Fruit fly (Drosophila melanogaster) S2 (cell line): ENCODE results near the gene CG7326.

Experiments
- CG8478 ChIP-seq: fragments of >200 bp; optimal IDR thresholded peaks from 2 replicates; lab custom pipeline; 2018
- CTCF ChIP-seq, 2 experiments: fragments of >200 bp; optimal IDR thresholded peaks; 2 replicates each; lab custom pipeline; 2018

CG7326 gene

DNA sequence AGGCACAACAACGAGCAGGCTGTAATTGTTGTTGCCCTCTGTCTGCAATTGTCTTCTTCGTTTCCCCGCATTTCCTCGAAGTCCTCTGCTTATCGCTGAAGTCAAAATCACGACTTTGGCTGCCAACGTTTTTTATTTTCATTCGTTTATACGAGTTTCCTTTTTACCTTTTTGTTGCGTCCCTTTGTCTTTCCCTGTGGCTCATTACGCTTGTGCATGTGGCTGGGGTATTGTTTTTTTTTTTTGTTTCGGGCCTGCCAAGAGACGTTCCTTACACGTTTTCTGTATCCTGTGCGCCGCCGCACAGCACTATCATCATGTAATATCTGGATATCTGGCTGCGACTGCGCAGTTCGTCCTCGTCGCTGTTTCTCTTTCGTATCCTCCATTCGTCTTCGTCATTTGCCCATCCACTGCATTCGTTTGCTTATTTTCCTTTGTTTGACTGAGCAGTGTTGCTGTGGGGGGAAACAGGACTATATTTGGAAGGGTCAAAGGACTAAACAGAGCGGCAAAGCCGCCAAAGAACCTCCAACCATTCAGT lies 2.8 kb upstream of the CG7326 start:
- no peak for TF ChIP-seq CTCF (optimal IDR thresholded peaks at IDR 0.05; lab: Kevin White, UChicago)
- no peak for TF ChIP-seq CG8478 (lab: Kevin White, UChicago)

DNA sequence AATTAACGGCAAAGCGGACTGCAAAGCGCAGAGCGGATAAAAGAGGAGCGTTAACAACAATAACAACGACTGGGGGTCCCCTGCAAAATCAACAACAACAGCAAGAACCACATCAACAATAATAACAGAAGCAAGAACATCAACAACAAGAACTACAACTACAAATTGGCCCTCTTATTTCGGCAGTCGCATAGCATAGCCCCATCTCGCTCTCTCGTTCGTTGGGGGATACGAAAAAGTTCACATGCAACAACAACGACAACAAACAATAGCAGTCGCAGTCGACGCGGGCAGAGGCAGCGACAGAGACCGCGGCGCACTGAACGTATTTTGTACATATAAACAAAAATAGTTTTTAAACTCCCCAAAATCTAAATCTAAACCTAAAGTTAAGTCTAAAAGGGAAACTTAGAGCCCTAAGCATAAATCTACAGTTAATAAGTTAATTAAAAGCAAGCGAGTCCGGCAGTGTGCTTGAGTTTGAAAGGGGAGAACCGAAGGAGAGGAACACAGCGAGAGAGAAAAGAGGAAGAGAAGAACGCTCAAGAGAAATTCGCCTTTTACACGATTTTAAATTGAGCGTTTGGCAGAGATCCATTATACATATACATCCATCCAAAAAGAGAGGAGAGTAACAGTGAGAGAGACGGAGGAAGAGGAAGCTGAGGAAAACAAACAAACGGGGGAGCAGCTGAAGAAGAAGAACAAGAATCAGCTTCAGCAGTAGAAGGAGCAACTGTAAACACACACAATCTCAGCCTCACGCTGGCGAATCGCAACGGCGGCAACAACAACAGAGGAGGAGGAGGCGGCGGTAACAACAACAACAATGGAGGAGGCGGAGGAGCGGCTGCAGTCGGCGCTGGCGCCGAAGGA lies 1.1 kb upstream of the CG7326 start:
- TF ChIP-seq CTCF (optimal IDR thresholded peaks at IDR 0.05; lab: Kevin White, UChicago) = no peak
- no peak for TF ChIP-seq CG8478 (lab: Kevin White, UChicago)

DNA sequence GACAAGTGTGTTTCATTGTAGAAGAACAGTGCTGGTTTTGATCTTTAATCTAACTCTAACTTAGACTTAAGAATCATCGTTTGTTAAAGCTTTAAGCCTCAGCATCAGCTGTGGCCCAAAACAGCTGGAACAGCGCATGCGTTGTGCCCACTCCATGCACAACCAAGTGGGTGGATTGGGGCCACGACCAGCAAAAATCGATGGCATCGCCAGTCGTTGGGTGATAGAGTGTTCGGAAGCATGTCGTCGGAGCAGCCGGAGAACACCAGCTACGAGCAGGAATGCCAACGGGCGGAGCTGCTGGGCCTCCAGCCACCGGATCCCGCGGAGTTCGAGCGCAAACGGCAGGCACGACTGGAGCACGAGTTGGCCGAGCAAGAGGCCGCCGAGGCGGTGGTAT lies 3.5 kb downstream of the CG7326 start, which contains the start of gene CG32544:
CG32544 (plus strand) TSS at position 211 of the 400 bp plus-strand sequence.
- TF ChIP-seq CTCF (optimal IDR thresholded peaks at IDR 0.05; lab: Kevin White, UChicago) (no peak), CG8478 (lab: Kevin White, UChicago) (no peak)

DNA sequence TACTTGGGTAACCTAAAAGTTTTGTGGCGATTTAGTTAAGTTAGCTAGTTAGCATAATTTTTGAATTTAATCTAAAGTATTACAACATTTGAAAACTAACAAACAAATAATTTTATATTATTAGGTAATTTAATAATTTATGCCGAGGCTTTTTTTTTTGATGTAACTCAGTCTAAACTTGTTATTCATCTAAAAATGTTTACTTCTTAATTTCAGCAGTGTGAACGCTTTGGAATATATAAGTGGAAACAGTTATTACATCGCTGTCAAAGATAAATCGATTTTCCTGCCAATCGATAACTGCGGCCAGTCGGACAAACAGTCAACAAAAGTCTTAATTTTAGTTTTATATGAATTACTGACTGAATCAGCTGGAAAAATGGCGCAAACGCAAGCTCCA lies 5.7 kb downstream of the CG7326 start, which contains the start of gene Usp39:
Usp39 (plus strand) TSS at position 288 of the 400 bp plus-strand sequence.
- no peak for TF ChIP-seq CTCF (optimal IDR thresholded peaks at IDR 0.05; lab: Kevin White, UChicago)
- no peak for TF ChIP-seq CG8478 (lab: Kevin White, UChicago)

DNA sequence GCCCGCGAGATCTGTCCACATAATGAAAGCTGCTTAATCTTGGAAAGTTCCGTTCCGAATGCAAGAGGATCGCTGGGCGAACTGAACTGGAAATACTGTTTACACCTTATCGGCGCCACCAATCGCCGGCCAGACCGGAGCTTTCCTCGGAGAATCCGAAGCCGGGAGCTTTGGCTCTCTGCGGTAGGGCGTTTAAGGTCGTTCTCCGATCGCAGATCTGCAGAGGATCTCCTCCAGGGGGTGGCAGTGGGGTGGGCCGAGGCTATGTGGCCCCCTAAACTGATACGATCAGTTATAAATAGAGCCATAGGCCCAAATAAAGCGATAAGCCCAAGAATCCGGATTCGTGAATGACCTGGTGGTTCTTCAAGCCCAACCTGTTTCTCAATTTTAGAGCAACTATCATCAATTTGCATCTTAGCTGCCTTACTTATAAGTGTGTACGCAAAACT lies 6.2 kb downstream of the CG7326 start, which contains the start of gene CG7322:
CG7322 (minus strand) TSS at position 402 of the 452 bp plus-strand sequence.
- TF ChIP-seq CTCF (optimal IDR thresholded peaks at IDR 0.05; lab: Kevin White, UChicago) = no peak
- no peak for TF ChIP-seq CG8478 (lab: Kevin White, UChicago)

DNA sequence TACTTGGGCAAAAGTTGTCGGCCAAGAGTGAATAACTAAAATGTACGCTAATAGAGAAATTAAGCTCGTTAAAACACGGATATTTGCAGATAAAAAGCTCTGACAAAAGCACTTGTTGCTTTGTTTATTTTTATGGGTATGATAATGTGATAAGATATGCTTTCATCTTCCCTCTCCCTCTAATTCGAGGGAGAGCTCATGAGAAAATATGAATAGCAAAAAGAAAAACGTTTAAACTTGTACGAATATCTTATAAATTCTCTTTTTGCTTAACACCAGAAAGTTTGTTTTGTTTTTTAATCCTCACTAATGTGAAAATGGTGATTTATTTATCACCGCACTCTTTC lies 14.6 kb downstream of the CG7326 start:
- TF ChIP-seq CTCF (optimal IDR thresholded peaks at IDR 0.05; lab: Kevin White, UChicago) (no peak), CG8478 (lab: Kevin White, UChicago) (no peak)

DNA sequence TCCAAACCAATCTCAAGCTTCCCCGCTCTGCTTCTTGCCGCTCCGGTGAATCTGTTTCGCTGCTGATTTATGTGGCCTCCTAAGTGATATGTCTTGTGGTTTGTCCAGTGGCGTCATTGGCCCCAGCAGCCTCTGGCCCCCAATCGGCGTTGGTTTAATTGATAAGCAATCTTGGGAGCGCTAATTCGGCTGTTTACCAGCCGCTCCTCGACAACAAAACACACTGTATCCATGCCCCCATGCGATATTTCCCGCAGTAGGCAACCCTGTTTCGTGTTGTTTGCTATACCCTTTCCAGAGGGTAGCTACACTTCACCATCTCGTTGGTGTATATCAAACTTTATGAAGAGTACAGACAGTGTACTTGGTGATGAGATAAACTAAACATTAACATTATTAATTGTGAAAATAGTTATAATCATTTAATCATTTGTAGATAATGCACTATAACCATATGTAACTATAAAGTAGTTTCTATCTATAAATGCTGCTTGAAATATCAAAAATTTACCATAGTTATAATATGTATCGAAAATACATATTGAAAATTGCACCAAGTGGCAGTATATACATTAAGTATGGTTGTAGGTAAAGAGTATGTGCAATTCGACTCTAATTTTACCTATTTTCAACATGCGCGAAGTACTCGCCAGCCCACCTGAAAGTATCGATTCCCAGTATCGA lies 15.1 kb downstream of the CG7326 start, which contains the start of gene shop:
shop (minus strand) TSS at position 229 of the 684 bp plus-strand sequence.
- TF ChIP-seq CTCF (optimal IDR thresholded peaks at IDR 0.05; lab: Kevin White, UChicago) (no peak), CG8478 (lab: Kevin White, UChicago) (no peak)

DNA sequence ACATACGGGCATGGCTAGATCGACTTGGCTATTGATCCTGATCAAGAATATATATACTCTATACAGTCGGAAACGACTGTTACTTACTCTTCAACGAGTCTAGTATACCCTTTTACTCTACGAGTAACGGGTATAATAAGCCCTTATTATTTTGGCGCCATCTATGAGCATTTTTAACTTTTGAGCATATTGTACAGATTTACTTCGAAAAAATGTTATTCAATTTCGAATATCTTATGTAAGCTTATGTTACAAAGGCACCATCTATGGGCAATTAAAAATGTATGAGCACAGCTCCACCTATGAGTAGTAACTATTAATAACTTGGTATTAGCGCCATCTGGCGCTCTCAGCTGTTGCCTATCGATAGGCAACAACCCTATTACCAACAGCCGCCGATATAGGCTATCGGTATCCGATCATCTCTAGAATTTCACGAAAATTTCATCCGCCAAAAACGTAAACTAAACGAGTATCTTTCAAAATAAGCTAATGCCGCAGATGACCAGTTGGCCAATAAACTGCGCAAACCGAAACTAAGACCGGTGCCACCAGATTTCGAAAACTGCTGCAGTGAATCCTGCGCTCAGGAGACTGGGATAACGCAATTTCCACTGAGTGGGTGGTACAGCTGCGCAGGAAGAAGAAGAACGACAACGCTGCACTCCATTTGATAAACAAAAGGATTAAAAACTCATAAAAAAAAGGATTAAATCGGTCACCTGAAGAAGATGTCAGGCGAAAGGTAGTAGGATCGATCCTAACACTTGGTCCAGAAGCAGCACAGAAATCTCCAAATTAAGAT lies 20.1 kb downstream of the CG7326 start, which contains the start of gene htk:
htk (plus strand) TSS at position 435 of the 805 bp plus-strand sequence.
- TF ChIP-seq CG8478 (lab: Kevin White, UChicago) = no peak
- peak; percentile 98 for TF ChIP-seq CTCF (optimal IDR thresholded peaks at IDR 0.05; lab: Kevin White, UChicago)

DNA sequence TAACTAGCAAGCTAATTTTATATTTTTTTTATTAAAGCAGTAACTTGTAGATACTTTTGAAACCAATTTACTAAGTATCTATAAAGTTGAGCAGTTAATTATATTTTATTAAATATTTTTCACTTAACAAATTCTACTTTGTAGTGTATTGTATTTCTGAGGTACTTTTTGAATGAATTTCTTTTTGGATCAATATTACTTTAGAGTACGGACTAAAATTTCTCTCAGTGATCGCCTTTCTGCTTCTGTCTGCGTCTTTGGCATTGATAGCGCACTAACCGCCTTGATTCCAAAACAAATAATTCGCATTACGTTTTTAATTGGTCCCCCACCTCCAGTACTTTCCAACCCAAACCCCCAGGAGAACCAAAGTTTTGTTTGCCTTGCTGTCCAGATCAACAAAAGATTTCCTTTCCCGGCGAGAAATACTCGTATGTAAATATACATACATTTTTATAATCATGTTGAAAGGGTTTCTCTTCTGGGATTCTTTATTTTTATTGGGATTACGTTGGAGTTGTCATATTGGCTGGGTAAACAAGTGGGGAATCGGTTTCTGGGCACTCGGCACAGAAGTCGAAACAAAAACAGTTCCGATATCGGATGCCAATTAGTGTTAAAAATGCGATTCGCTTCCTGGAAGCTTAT lies 24.5 kb downstream of the CG7326 start:
- TF ChIP-seq CG8478 (lab: Kevin White, UChicago) (no peak), CTCF (optimal IDR thresholded peaks at IDR 0.05; lab: Kevin White, UChicago) (no peak)

DNA sequence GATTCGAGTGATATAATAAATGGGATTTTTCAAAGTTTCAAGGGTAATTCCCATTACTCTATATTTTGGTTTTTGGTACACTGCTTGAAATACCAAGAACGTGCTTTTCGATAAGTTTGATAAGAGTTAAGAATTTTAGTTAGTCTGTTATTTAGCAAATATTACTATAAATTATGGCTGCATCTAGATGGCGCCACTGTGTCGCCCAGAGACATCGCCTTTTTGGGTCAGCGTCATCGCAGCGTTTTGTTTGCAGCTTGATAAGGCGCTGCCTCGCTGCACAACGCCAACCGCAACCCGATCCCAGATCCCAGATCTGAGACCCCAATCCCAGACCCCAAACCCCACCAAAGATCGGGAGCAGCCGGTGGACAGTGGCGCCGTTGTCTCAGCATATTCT lies 25.1 kb downstream of the CG7326 start:
- no peak for TF ChIP-seq CG8478 (lab: Kevin White, UChicago)
- peak; percentile 70 to 74 for TF ChIP-seq CTCF (optimal IDR thresholded peaks at IDR 0.05; lab: Kevin White, UChicago)

DNA sequence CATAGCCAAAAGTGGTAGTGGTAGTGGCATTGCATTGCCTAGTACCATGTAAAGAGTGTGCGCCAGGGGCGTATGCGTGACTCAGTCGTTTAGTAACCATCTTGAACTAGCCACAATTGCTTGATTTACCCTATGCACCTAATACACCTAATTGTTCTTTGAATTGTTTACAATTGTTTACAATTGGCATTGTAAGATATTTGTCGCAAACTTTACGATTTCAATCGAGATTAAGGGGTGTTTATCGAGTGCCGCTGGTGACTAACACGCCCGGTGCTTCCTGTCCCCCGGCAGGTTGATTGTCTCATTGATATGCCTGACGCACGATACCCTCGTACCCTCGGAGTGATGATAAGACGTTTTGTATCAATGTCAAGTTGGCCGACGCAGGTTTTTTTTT lies 26.5 kb downstream of the CG7326 start:
- TF ChIP-seq CG8478 (lab: Kevin White, UChicago) (no peak), CTCF (optimal IDR thresholded peaks at IDR 0.05; lab: Kevin White, UChicago) (no peak)

DNA sequence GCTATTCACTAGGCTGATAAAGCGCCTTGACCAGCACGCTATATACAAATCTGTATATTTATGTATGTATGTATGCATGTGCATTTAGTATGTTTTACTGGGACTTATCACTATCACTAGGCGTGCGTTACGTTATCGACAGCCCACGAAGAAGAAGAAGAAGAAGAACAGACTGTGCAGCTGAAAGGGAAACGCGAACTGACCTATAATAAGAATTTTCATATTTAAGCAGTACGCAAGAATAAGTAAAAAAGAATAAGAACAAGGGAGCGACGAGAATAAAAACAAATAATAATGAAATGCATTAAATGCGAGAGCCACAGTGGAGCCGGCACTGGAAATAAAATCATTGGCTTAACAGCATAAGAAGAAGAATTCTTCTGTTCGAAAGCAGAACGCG lies 27.3 kb downstream of the CG7326 start:
- TF ChIP-seq CG8478 (lab: Kevin White, UChicago) (no peak), CTCF (optimal IDR thresholded peaks at IDR 0.05; lab: Kevin White, UChicago) (no peak)

DNA sequence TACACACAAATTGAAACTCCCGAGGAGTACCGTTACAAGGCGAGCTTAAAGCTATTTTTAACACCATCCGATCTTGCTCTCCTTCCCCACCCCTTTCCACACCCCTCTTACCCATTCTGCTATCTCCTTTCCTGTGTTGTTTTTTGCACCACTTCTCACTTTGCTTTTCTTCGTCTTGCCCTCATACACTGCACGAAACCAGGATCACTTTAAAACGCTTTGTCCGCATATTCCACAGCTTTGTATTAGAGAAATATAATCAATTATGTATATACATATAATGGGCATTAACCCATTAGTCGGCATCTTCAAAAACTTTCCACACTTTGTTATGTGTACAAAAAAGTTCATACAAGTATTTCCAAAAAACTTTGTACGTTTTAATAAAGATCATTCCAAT lies 28.1 kb downstream of the CG7326 start:
- TF ChIP-seq CTCF (optimal IDR thresholded peaks at IDR 0.05; lab: Kevin White, UChicago) (no peak), CG8478 (lab: Kevin White, UChicago) (no peak)
